Fruit fly (Drosophila melanogaster) whole organism, adult: Measurements from ENCODE around the gene Kap-alpha1.
A peak's percentile ranks its signal among the peaks of the same experiment; 100 is the strongest.

ENCODE experiments used
- CG11617 ChIP-seq: fragments of 200-800 bp; sonication (Bioruptor generic); optimal IDR thresholded peaks from 2 replicates; lab custom pipeline; 2017; ENCODE audit warnings: mild to moderate bottlenecking, missing biosample characterization, missing genetic modification reagents, missing genetic modification characterization
- CG12768 ChIP-seq: fragments of 200-800 bp; sonication (Bioruptor generic); optimal IDR thresholded peaks from 2 replicates; lab custom pipeline; 2017; ENCODE audit warnings: missing biosample characterization, missing genetic modification characterization, mild to moderate bottlenecking, moderate library complexity, missing genetic modification reagents
- CG14711 ChIP-seq: fragments of 200-800 bp; sonication (Bioruptor generic); optimal IDR thresholded peaks from 2 replicates; lab custom pipeline; 2018; ENCODE audit warnings: missing biosample characterization, mild to moderate bottlenecking, missing genetic modification characterization, moderate library complexity
- CG1620 ChIP-seq: fragments of 200-800 bp; sonication (Bioruptor generic); optimal IDR thresholded peaks from 2 replicates; lab custom pipeline; 2016; ENCODE audit warnings: missing biosample characterization, missing genetic modification characterization
- CG33017 ChIP-seq: fragments of 200-800 bp; sonication (Bioruptor generic); optimal IDR thresholded peaks from 2 replicates; lab custom pipeline; 2018; ENCODE audit warnings: missing biosample characterization, mild to moderate bottlenecking, missing genetic modification characterization, moderate library complexity
- CG5204 ChIP-seq: fragments of 200-800 bp; sonication (Bioruptor generic); optimal IDR thresholded peaks from 2 replicates; lab custom pipeline; 2016; ENCODE audit warnings: missing biosample characterization, missing genetic modification characterization
- CG7045 ChIP-seq: fragments of 200-800 bp; sonication (Bioruptor generic); optimal IDR thresholded peaks from 2 replicates; lab custom pipeline; 2017; ENCODE audit warnings: missing biosample characterization, mild to moderate bottlenecking, missing genetic modification characterization
- CG7101 ChIP-seq: fragments of 200-800 bp; sonication (Bioruptor generic); optimal IDR thresholded peaks from 2 replicates; lab custom pipeline; 2018; ENCODE audit warnings: missing biosample characterization, mild to moderate bottlenecking, missing genetic modification characterization, moderate library complexity
- Clk ChIP-seq: fragments of 200-800 bp; sonication (Bioruptor generic); optimal IDR thresholded peaks from 2 replicates; lab custom pipeline; 2017; ENCODE audit warnings: missing biosample characterization, missing genetic modification characterization
- Crg-1 ChIP-seq: fragments of 200-800 bp; sonication (Bioruptor generic); optimal IDR thresholded peaks from 2 replicates; lab custom pipeline; 2016; ENCODE audit warnings: missing biosample characterization, missing genetic modification characterization
- Hr96 ChIP-seq: fragments of 200-800 bp; sonication (Bioruptor generic); optimal IDR thresholded peaks from 2 replicates; lab custom pipeline; 2016; ENCODE audit warnings: missing biosample characterization, missing genetic modification characterization
- Mnt ChIP-seq: fragments of 200-800 bp; sonication (Bioruptor generic); optimal IDR thresholded peaks from 2 replicates; lab custom pipeline; 2016; ENCODE audit warnings: missing biosample characterization, mild to moderate bottlenecking, missing genetic modification characterization
- bab1 ChIP-seq: fragments of 200-800 bp; sonication (Bioruptor generic); optimal IDR thresholded peaks from 3 replicates; lab custom pipeline; 2019; ENCODE audit warnings: missing biosample characterization, mild to moderate bottlenecking, missing genetic modification characterization, moderate library complexity
- cic ChIP-seq: fragments of 200-800 bp; sonication (Bioruptor generic); optimal IDR thresholded peaks from 2 replicates; lab custom pipeline; 2017; ENCODE audit warnings: missing biosample characterization, mild to moderate bottlenecking, missing genetic modification characterization, moderate library complexity
- cnc ChIP-seq, 2 experiments: fragments of >200 bp; optimal IDR thresholded peaks; 2 replicates each; lab custom pipeline; 2017
- kay ChIP-seq: fragments of 200-800 bp; sonication (Bioruptor generic); peaks from one replicate; lab custom pipeline; 2016; ENCODE audit warnings: missing biosample characterization, missing genetic modification characterization, borderline replicate concordance
- ovo ChIP-seq: fragments of 200-800 bp; sonication (Bioruptor generic); optimal IDR thresholded peaks from 2 replicates; lab custom pipeline; 2016; ENCODE audit warnings: missing biosample characterization, missing genetic modification characterization
- pad ChIP-seq: fragments of 200-800 bp; sonication (Bioruptor generic); optimal IDR thresholded peaks from 3 replicates; lab custom pipeline; 2017; ENCODE audit warnings: missing biosample characterization, missing genetic modification characterization, mild to moderate bottlenecking, moderate library complexity, missing genetic modification reagents
- tj ChIP-seq: fragments of 200-800 bp; sonication (Bioruptor generic); optimal IDR thresholded peaks from 3 replicates; lab custom pipeline; 2017; ENCODE audit warnings: missing biosample characterization, mild to moderate bottlenecking, missing genetic modification characterization, moderate library complexity
- toe ChIP-seq: fragments of 200-800 bp; sonication (Bioruptor generic); optimal IDR thresholded peaks from 2 replicates; lab custom pipeline; 2016; ENCODE audit warnings: missing biosample characterization, missing genetic modification characterization

The Kap-alpha1 gene

dm6 chr3L:19817807-19818531 lies 10.9 kb downstream of the Kap-alpha1 start, which contains the start of the genes Fibp and Deaf1:
TSS of gene Fibp (minus strand) at chr3L:19817967.
TSS of gene Deaf1 (plus strand) at chr3L:19818174.
- TF ChIP-seq Clk (GFP tag; lab: Kevin White, UChicago) (peak; percentile 66), pad (GFP tag; lab: Kevin White, UChicago) (peak; percentile 59), CG5204 (GFP tag; lab: Kevin White, UChicago) (no peak), bab1 (GFP tag; lab: Kevin White, UChicago) (peak; percentile 79), CG11617 (GFP tag; lab: Kevin White, UChicago) (peak; percentile 85), Hr96 (GFP tag; lab: Kevin White, UChicago) (peak; percentile 88), CG1620 (peak; percentile 87), toe (GFP tag; lab: Kevin White, UChicago) (peak; percentile 94), CG12768 (GFP tag; lab: Kevin White, UChicago) (peak; percentile 74), tj (GFP tag; lab: Kevin White, UChicago) (peak; percentile 43), CG7101 (tag; lab: Kevin White, UChicago) (peak; percentile 80), kay (GFP tag; lab: Kevin White, UChicago) (no peak), cic (GFP tag; lab: Kevin White, UChicago) (no peak), cnc (optimal IDR thresholded peaks at IDR 0.05; lab: Kevin White, UChicago) (no peak), CG7045 (GFP tag; lab: Kevin White, UChicago) (peak; percentile 76), Mnt (GFP tag; lab: Kevin White, UChicago) (peak; percentile 40), CG14711 (peak; percentile 96), CG33017 (tag; lab: Kevin White, UChicago) (peak; percentile 65), Crg-1 (GFP tag; lab: Kevin White, UChicago) (peak; percentile 81), ovo (GFP tag; lab: Kevin White, UChicago) (peak; percentile 76)

dm6 chr3L:19818701-19819100 lies 11.7 kb downstream of the Kap-alpha1 start:
- TF ChIP-seq Crg-1 (GFP tag; lab: Kevin White, UChicago) = no peak
- TF ChIP-seq Clk (GFP tag; lab: Kevin White, UChicago) = no peak
- no peak for TF ChIP-seq Hr96 (GFP tag; lab: Kevin White, UChicago)

- TF ChIP-seq CG1620 (no peak), CG12768 (GFP tag; lab: Kevin White, UChicago) (peak; percentile 17), CG11617 (GFP tag; lab: Kevin White, UChicago) (no peak), Mnt (GFP tag; lab: Kevin White, UChicago) (no peak), cic (GFP tag; lab: Kevin White, UChicago) (no peak), bab1 (GFP tag; lab: Kevin White, UChicago) (peak; percentile 10), kay (GFP tag; lab: Kevin White, UChicago) (no peak)
These were observed 26.2 kb downstream of the Kap-alpha1 start for dm6 chr3L:19833227-19833626.

- TF ChIP-seq CG14711 (peak; percentile 41), tj (GFP tag; lab: Kevin White, UChicago) (peak; percentile 21), pad (GFP tag; lab: Kevin White, UChicago) (peak; percentile 59), kay (GFP tag; lab: Kevin White, UChicago) (no peak), toe (GFP tag; lab: Kevin White, UChicago) (no peak), bab1 (GFP tag; lab: Kevin White, UChicago) (peak; percentile 66), CG5204 (GFP tag; lab: Kevin White, UChicago) (no peak), Mnt (GFP tag; lab: Kevin White, UChicago) (peak; percentile 63), CG1620 (peak; percentile 61), CG7101 (tag; lab: Kevin White, UChicago) (peak; percentile 75), CG12768 (GFP tag; lab: Kevin White, UChicago) (no peak), Clk (GFP tag; lab: Kevin White, UChicago) (no peak), cic (GFP tag; lab: Kevin White, UChicago) (no peak), CG7045 (GFP tag; lab: Kevin White, UChicago) (no peak), Hr96 (GFP tag; lab: Kevin White, UChicago) (no peak), cnc (optimal IDR thresholded peaks at IDR 0.05; lab: Kevin White, UChicago) (no peak), ovo (GFP tag; lab: Kevin White, UChicago) (peak; percentile 53), CG11617 (GFP tag; lab: Kevin White, UChicago) (peak; percentile 34), Crg-1 (GFP tag; lab: Kevin White, UChicago) (no peak), CG33017 (tag; lab: Kevin White, UChicago) (peak; percentile 38)
These were observed 27.2 kb downstream of the Kap-alpha1 start, which contains the start of the genes trc and CG32221 for dm6 chr3L:19834143-19834794. TSS of gene trc (minus strand) at chr3L:19834304. TSS of gene CG32221 (plus strand) at chr3L:19834670.

- TF ChIP-seq bab1 (GFP tag; lab: Kevin White, UChicago) (peak; percentile 35), cic (GFP tag; lab: Kevin White, UChicago) (peak; percentile 3), cnc (optimal IDR thresholded peaks at IDR 0.05; lab: Kevin White, UChicago) (no peak)
These were observed 29.4 kb downstream of the Kap-alpha1 start, which contains the start of gene kto for dm6 chr3L:19836375-19836937. TSS of gene kto (plus strand) at chr3L:19836614.
